Worm (Caenorhabditis elegans) whole organism, young adult: ENCODE data around the gene C04F5.8.

ENCODE experiments used
- ceh-100 ChIP-seq: fragments of 200-800 bp; sonication (Bioruptor generic); IDR thresholded peaks from 2 replicates; pipeline ENCODE4 v1.3.6; 2022; ENCODE audit warnings: missing genetic modification reagents, missing genetic modification characterization, missing compliant biosample characterization
- egrh-3 ChIP-seq: fragments of 200-800 bp; sonication (Bioruptor generic); IDR thresholded peaks from 2 replicates; pipeline ENCODE4 v1.3.6; 2022; ENCODE audit warnings: missing genetic modification reagents, missing genetic modification characterization, missing compliant biosample characterization
- hlh-26 ChIP-seq: fragments of 200-800 bp; sonication (Bioruptor generic); conservative IDR thresholded peaks from 2 replicates; pipeline ENCODE4 v1.3.6; 2022; ENCODE audit warnings: missing genetic modification reagents, missing genetic modification characterization, missing compliant biosample characterization
- nfya-2 ChIP-seq: fragments of 200-800 bp; sonication (Bioruptor generic); IDR thresholded peaks from 2 replicates; pipeline ENCODE4 v1.3.6; 2022; ENCODE audit warnings: missing genetic modification reagents, missing genetic modification characterization, missing compliant biosample characterization
- nhr-90 ChIP-seq: sonication (generic microtip); optimal IDR thresholded peaks from 2 replicates; lab custom pipeline; 2016; ENCODE audit warnings: missing genotype, mild to moderate bottlenecking, missing genetic modification characterization, missing compliant biosample characterization
- pbrm-1 ChIP-seq: fragments of 200-800 bp; sonication (Bioruptor generic); IDR thresholded peaks from 2 replicates; pipeline ENCODE4 v1.3.6; 2022; ENCODE audit warnings: missing genetic modification reagents, missing genetic modification characterization, missing compliant biosample characterization
- pha-4 ChIP-seq: fragments of 150-350 bp; sonication (generic microtip); optimal IDR thresholded peaks from 2 replicates; lab custom pipeline; 2014; ENCODE audit warnings: missing biosample characterization, missing genetic modification reagents, missing genetic modification characterization
- rcor-1 ChIP-seq: fragments of 200-800 bp; sonication (Bioruptor generic); IDR thresholded peaks from 2 replicates; pipeline ENCODE4 v1.3.6; 2022; ENCODE audit warnings: missing genetic modification reagents, missing genetic modification characterization, missing compliant biosample characterization
- xnd-1 ChIP-seq: sonication (generic microtip); optimal IDR thresholded peaks from 2 replicates; lab custom pipeline; 2016; ENCODE audit warnings: missing genotype, missing genetic modification reagents, missing genetic modification characterization, missing compliant biosample characterization

ce11 chrV:5104934-5105333 lies 8.6 kb downstream of the C04F5.8 start, which contains the start of gene srab-2:
- TF ChIP-seq pbrm-1 (GFP tag; lab: Robert Waterston, UW): no peak
- TF ChIP-seq pha-4 (tag; lab: Kevin White, UChicago): no peak
- TF ChIP-seq rcor-1 (GFP tag; lab: Robert Waterston, UW): no peak
- TF ChIP-seq nfya-2 (GFP tag; lab: Robert Waterston, UW): no peak
- TF ChIP-seq hlh-26: no peak
- no peak for TF ChIP-seq ceh-100
- no peak for TF ChIP-seq nhr-90 (tag; lab: Kevin White, UChicago)
- no peak for TF ChIP-seq xnd-1 (tag; lab: Kevin White, UChicago)
- no peak for TF ChIP-seq egrh-3
